Worm (Caenorhabditis elegans) whole organism, L4/young adult: Measurements from ENCODE around the gene C44C11.6.

Experiments used
- dao-5 ChIP-seq: sonication (generic microtip); optimal IDR thresholded peaks from 2 replicates; lab custom pipeline; 2016; ENCODE audit warnings: missing genotype, missing genetic modification characterization, moderate library complexity, missing compliant biosample characterization
- him-1 ChIP-seq: sonication (generic microtip); optimal IDR thresholded peaks from 2 replicates; lab custom pipeline; 2016; ENCODE audit warnings: missing genotype, missing genetic modification reagents, missing genetic modification characterization, missing compliant biosample characterization

ce11 chrII:12302354-12302753 is 42.3 kb upstream of the C44C11.6 start, which contains the start of gene C50E10.1:
- TF ChIP-seq him-1 = no peak
- TF ChIP-seq dao-5 = no peak
